Worm (Caenorhabditis elegans) whole organism, late embryonic: ENCODE measurements around the gene dmsr-6.
A peak's percentile ranks its signal among the peaks of the same experiment; 100 is the strongest.

Experiments
- C08G9.2 ChIP-seq: sonication (generic microtip); optimal IDR thresholded peaks from 2 replicates; lab custom pipeline; 2016; ENCODE audit warnings: mild to moderate bottlenecking, missing genetic modification characterization, moderate library complexity, missing compliant biosample characterization
- F13H6.1 ChIP-seq: sonication (generic microtip); optimal IDR thresholded peaks from 2 replicates; lab custom pipeline; 2016; ENCODE audit warnings: missing genetic modification characterization, missing compliant biosample characterization
- K02D7.2 ChIP-seq: sonication (generic microtip); optimal IDR thresholded peaks from 2 replicates; lab custom pipeline; 2017; ENCODE audit warnings: mild to moderate bottlenecking, missing genetic modification characterization, missing compliant biosample characterization
- ahr-1 ChIP-seq: sonication (generic microtip); optimal IDR thresholded peaks from 2 replicates; lab custom pipeline; 2016; ENCODE audit warnings: missing genetic modification characterization, missing compliant biosample characterization
- ceh-2 ChIP-seq: sonication (generic microtip); optimal IDR thresholded peaks from 2 replicates; lab custom pipeline; 2016; ENCODE audit warnings: missing genotype, missing genetic modification characterization, missing compliant biosample characterization
- ceh-22 ChIP-seq: sonication (generic microtip); optimal IDR thresholded peaks from 2 replicates; lab custom pipeline; 2017; ENCODE audit warnings: missing biosample characterization, missing genetic modification characterization
- ceh-24 ChIP-seq: sonication (generic microtip); optimal IDR thresholded peaks from 2 replicates; lab custom pipeline; 2016; ENCODE audit warnings: mild to moderate bottlenecking, missing genetic modification characterization, missing compliant biosample characterization
- ceh-31 ChIP-seq: sonication (generic microtip); optimal IDR thresholded peaks from 2 replicates; lab custom pipeline; 2016; ENCODE audit warnings: missing genetic modification characterization, missing compliant biosample characterization
- ceh-48 ChIP-seq: sonication (generic microtip); optimal IDR thresholded peaks from 2 replicates; lab custom pipeline; 2016; ENCODE audit warnings: missing genetic modification characterization, inconsistent platforms, missing compliant biosample characterization
- ceh-9 ChIP-seq: sonication (generic microtip); optimal IDR thresholded peaks from 2 replicates; lab custom pipeline; 2016; ENCODE audit warnings: mild to moderate bottlenecking, missing genetic modification characterization, inconsistent platforms, missing compliant biosample characterization
- dmd-4 ChIP-seq: sonication (generic microtip); optimal IDR thresholded peaks from 2 replicates; lab custom pipeline; 2016; ENCODE audit warnings: borderline replicate concordance, missing genetic modification characterization, missing compliant biosample characterization
- elt-2 ChIP-seq: sonication (generic microtip); optimal IDR thresholded peaks from 2 replicates; lab custom pipeline; 2016; ENCODE audit warnings: missing genetic modification reagents, missing genetic modification characterization, missing compliant biosample characterization
- elt-4 ChIP-seq: sonication (generic microtip); optimal IDR thresholded peaks from 2 replicates; lab custom pipeline; 2016; ENCODE audit warnings: missing genetic modification characterization, missing compliant biosample characterization
- fkh-10 ChIP-seq: fragments of 150-350 bp; optimal IDR thresholded peaks from 2 replicates; lab custom pipeline; 2014; ENCODE audit warnings: missing biosample characterization, missing genetic modification reagents, missing genetic modification characterization
- gmeb-2 ChIP-seq: sonication (generic microtip); optimal IDR thresholded peaks from 2 replicates; lab custom pipeline; 2016; ENCODE audit warnings: missing genetic modification characterization, inconsistent platforms, missing compliant biosample characterization
- hlh-15 ChIP-seq: sonication (generic microtip); optimal IDR thresholded peaks from 2 replicates; lab custom pipeline; 2016; ENCODE audit warnings: missing genetic modification characterization, missing compliant biosample characterization
- hlh-30 ChIP-seq: sonication (generic microtip); optimal IDR thresholded peaks from 2 replicates; lab custom pipeline; 2017; ENCODE audit warnings: antibody characterized with exemption, missing genetic modification characterization, missing compliant biosample characterization; ENCODE audit not compliant: insufficient read depth
- hlh-8 ChIP-seq: sonication (generic microtip); optimal IDR thresholded peaks from 2 replicates; lab custom pipeline; 2016; ENCODE audit warnings: missing genotype, missing genetic modification characterization, missing compliant biosample characterization
- mec-3 ChIP-seq: sonication (generic microtip); optimal IDR thresholded peaks from 2 replicates; lab custom pipeline; 2016; ENCODE audit warnings: borderline replicate concordance, missing genetic modification characterization, missing compliant biosample characterization
- nfya-1 ChIP-seq: sonication (generic microtip); optimal IDR thresholded peaks from 2 replicates; lab custom pipeline; 2017; ENCODE audit warnings: missing genetic modification characterization, mild to moderate bottlenecking, missing compliant biosample characterization, antibody characterized with exemption, moderate library complexity
- npax-4 ChIP-seq: sonication (generic microtip); optimal IDR thresholded peaks from 2 replicates; lab custom pipeline; 2016; ENCODE audit warnings: missing genetic modification characterization, missing compliant biosample characterization
- pag-3 ChIP-seq: sonication (generic microtip); optimal IDR thresholded peaks from 2 replicates; lab custom pipeline; 2016; ENCODE audit warnings: missing compliant biosample characterization, missing genetic modification characterization, borderline replicate concordance
- pax-1 ChIP-seq: fragments of 150-350 bp; optimal IDR thresholded peaks from 2 replicates; lab custom pipeline; 2014; ENCODE audit warnings: missing biosample characterization, missing genetic modification characterization
- pha-2 ChIP-seq: sonication (generic microtip); optimal IDR thresholded peaks from 2 replicates; lab custom pipeline; 2017; ENCODE audit warnings: mild to moderate bottlenecking, missing genetic modification characterization, missing compliant biosample characterization
- pqm-1 ChIP-seq: sonication (generic microtip); optimal IDR thresholded peaks from 2 replicates; lab custom pipeline; 2016; ENCODE audit warnings: missing genetic modification characterization, missing compliant biosample characterization
- sox-2 ChIP-seq: fragments of 200-800 bp; sonication (Bioruptor generic); IDR thresholded peaks from 2 replicates; pipeline ENCODE4 v1.3.6; 2022; ENCODE audit warnings: missing genetic modification reagents, missing genetic modification characterization, missing compliant biosample characterization
- unc-86 ChIP-seq: sonication (generic microtip); optimal IDR thresholded peaks from 2 replicates; lab custom pipeline; 2016; ENCODE audit warnings: missing genetic modification characterization, missing compliant biosample characterization

Gene dmsr-6

DNA sequence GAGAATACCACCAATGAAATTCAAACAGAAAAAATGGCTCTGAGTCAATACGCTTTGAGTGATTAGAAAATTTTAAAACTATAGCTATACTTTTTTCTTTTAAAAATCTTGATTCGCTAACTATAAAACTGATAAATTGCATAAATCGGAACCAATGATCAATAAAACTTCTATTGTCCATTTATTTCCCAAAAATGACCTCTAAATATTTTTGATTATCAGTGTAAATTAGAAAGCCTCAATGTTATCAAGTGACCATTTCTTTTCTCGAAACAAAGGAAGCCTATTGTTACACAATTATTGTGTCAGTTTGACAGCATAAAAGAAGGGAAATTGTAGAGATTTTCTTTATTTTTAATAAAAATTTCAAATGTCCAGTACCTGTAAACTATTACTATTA lies 44.7 kb downstream of the dmsr-6 start, which contains the start of gene K10H10.4:
Gene K10H10.4, plus strand, starts transcription at position 301 of the 400 bp plus-strand sequence.
- TF ChIP-seq fkh-10 (GFP tag; lab: Kevin White, UChicago) (no peak), pqm-1 (tag; lab: Kevin White, UChicago) (no peak)

DNA sequence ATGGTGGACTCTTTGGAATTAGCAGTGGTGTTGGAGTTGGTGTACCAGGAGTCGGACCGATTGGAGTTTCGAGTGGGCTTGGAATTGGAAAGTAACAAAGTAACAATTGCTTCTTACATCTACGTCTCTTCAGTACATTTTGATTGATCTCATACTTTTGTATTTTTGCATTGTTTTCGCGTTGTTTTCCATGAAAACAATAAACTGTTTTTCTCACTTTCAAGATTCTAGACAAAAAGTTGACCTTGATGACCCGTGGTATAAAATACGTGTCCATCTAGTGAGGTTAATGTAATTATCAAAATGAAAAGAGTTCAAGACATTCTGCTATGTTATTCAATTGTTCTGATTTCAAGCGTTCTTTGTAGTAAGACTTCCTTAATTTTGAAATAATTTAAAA lies 46.0 kb downstream of the dmsr-6 start, which contains the start of gene K10H10.5:
Gene K10H10.5, plus strand, starts transcription at position 301 of the 400 bp plus-strand sequence.
- TF ChIP-seq dmd-4 (tag; lab: Kevin White, UChicago) (no peak), ceh-22 (tag; lab: Kevin White, UChicago) (no peak), ahr-1 (tag; lab: Kevin White, UChicago) (no peak)

DNA sequence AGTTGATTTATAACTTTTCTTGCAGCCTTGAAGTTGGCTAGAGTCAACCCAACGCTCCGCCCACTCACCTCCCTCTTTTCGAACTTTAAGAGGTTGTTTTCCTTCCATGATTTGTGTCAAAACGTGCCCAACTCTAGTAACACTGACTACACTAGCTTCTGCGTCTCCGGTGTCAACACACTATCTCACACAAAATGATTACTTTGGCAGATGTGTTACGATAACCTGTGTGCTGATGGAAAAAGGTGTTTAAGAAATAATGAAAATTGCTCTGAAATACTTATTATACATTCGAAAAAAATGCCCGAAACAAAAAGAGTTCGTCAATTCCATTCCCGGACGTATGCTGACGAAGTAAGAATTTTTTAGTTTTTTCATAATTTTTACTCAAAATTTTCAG lies 47.6 kb downstream of the dmsr-6 start, which contains the start of gene K10H10.6:
Gene K10H10.6, plus strand, starts transcription at position 301 of the 400 bp plus-strand sequence.
- TF ChIP-seq mec-3 (tag; lab: Kevin White, UChicago) (no peak), ahr-1 (tag; lab: Kevin White, UChicago) (no peak), ceh-9 (tag; lab: Kevin White, UChicago) (no peak)

DNA sequence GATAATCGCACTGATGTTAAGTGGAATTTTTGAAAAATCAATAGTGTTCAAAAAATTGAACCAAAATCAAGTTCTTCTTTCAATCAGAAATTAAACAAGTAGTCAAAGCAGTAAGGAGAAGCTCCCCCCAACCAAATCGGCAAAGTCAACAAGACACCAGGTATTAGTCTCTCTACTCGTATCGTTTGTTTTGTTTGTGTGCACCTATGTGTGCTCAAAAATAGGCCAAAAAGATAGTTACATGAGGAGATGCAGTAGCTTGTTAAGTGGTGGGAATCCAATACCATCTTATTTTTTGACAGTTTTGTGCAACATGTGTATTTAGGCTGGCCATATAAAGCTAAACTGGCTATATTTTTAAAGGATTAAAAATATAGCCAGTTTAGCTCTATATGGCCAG lies 50.8 kb downstream of the dmsr-6 start, which contains the start of gene K10H10.12:
Gene K10H10.12, minus strand, starts transcription at position 101 of the 400 bp plus-strand sequence.
- TF ChIP-seq sox-2 (GFP tag; lab: Robert Waterston, UW), result no peak
- no peak for TF ChIP-seq pha-2 (tag; lab: Kevin White, UChicago)

DNA sequence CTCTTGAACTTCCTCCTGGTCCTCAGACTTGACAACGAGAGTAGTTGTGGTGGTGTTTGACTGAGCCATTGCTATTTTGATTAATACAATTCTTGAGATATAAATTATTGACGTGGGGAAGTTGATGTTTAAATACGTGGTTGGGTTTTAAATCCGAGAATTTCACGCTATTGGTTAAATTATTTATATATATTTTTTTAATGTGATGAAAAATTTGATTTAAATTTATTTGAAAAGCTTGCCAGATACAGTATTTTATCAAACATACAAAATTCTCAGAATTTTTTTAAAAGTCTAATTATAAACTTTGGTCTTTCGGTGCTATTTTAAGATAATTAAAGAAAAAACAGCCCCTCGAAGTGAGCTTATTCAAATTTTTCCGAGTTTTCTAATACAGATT lies 52.1 kb downstream of the dmsr-6 start, which contains the start of the genes K10H10.7 and K10H10.10:
Gene K10H10.7, minus strand, starts transcription at position 101 of the 400 bp plus-strand sequence.
Gene K10H10.10, plus strand, starts transcription at position 204 of the 400 bp plus-strand sequence.
- no peak for TF ChIP-seq nfya-1 (tag; lab: Kevin White, UChicago)
- no peak for TF ChIP-seq hlh-30 (tag; lab: Kevin White, UChicago)
- no peak for TF ChIP-seq ceh-24 (tag; lab: Kevin White, UChicago)
- no peak for TF ChIP-seq unc-86 (tag; lab: Kevin White, UChicago)
- no peak for TF ChIP-seq pag-3 (tag; lab: Kevin White, UChicago)
- no peak for TF ChIP-seq dmd-4 (tag; lab: Kevin White, UChicago)
- TF ChIP-seq ceh-48, result no peak
- no peak for TF ChIP-seq ceh-22 (tag; lab: Kevin White, UChicago)
- no peak for TF ChIP-seq F13H6.1 (tag; lab: Kevin White, UChicago)
- no peak for TF ChIP-seq npax-4 (tag; lab: Kevin White, UChicago)
- no peak for TF ChIP-seq ceh-31 (tag; lab: Kevin White, UChicago)

DNA sequence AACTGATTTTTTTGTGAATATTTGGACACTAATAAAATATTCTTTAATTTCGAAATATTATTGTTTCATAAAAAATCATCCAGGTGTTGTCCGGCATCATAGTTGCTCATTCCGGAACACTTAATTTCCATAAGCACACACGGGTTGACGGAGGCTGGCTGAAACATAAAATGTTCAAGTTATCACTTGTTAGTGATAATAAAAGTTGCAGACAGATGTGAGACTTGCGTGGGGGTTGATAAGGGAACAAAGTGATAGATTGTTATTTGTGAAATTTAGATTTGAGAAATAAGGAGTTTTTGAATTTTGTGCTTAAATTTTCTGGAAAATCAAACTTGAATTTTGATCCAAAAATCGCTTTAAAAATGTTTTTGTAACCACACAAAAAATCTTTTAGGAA lies 54.7 kb downstream of the dmsr-6 start:
- TF ChIP-seq pag-3 (tag; lab: Kevin White, UChicago), result no peak
- TF ChIP-seq elt-4 (tag; lab: Kevin White, UChicago), result no peak
- peak; percentile 66 for TF ChIP-seq elt-2

DNA sequence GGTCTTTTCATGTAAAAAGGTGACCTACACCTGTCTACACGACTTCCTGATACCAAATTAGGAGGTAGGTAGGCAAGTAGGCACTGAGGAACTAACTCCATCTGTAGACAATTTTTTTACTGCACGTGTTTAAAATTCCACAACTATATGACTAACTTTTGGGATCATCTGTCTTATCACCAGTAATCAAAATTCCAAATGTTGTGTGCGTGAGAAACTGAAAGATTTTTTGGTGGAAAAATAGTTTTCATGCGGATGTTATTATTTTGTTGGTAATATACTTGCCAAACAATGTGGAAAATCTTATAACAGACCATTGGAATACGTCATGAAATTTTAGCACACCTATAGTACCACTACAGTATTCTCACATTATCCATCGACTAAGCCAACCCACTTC lies 55.8 kb downstream of the dmsr-6 start, which contains the start of gene K10H10.13:
Gene K10H10.13, minus strand, starts transcription at position 101 of the 400 bp plus-strand sequence.
- no peak for TF ChIP-seq K02D7.2 (tag; lab: Kevin White, UChicago)
- TF ChIP-seq ceh-2 (tag; lab: Kevin White, UChicago), result no peak
- TF ChIP-seq pqm-1 (tag; lab: Kevin White, UChicago), result no peak
- no peak for TF ChIP-seq hlh-15 (tag; lab: Kevin White, UChicago)
- no peak for TF ChIP-seq hlh-8 (tag; lab: Kevin White, UChicago)
- no peak for TF ChIP-seq gmeb-2 (tag; lab: Kevin White, UChicago)
- TF ChIP-seq hlh-30 (tag; lab: Kevin White, UChicago), result no peak
- TF ChIP-seq pag-3 (tag; lab: Kevin White, UChicago), result no peak
- no peak for TF ChIP-seq pax-1
- TF ChIP-seq C08G9.2 (tag; lab: Kevin White, UChicago), result no peak
